Comparison of ENCODE assay signal across 1 fruit fly cellular context in genomic region chrX:16278783-16279182, dm6.
TF ChIP-seq lines count a peak whose summit lies in the region.

No protein-coding gene starts in this region.

TF ChIP-seq in whole organism, embryonic, 481 proteins besides CTCF, POLR2A, EP300 and RAD21 (continued from another document):
- no peak for TF ChIP-seq Hr39 (optimal IDR thresholded peaks at IDR 0.05; lab: Kevin White, UChicago)
- peak; percentile 57 for TF ChIP-seq CG6654 (GFP tag; optimal IDR thresholded peaks at IDR 0.05; lab: Kevin White, UChicago)
- TF ChIP-seq hbn (GFP tag; IDR thresholded peaks at IDR 0.05; lab: Robert Waterston, UW; ENCODE audit: partially characterized antibody) = no peak
- peak; percentile 75 for TF ChIP-seq nmo (GFP tag; optimal IDR thresholded peaks at IDR 0.05; lab: Kevin White, UChicago)
- no peak for TF ChIP-seq sd (tag; optimal IDR thresholded peaks at IDR 0.05; lab: Kevin White, UChicago)
- TF ChIP-seq bigmax (GFP tag; optimal IDR thresholded peaks at IDR 0.05; lab: Kevin White, UChicago) = peak; percentile 34
- peak; percentile 84 for TF ChIP-seq grau (tag; optimal IDR thresholded peaks at IDR 0.05; lab: Kevin White, UChicago)
- no peak for TF ChIP-seq psq (GFP tag; optimal IDR thresholded peaks at IDR 0.05; lab: Kevin White, UChicago)
- peak; percentile 82 for TF ChIP-seq CG34422 (GFP tag; IDR thresholded peaks at IDR 0.05; lab: Robert Waterston, UW)
- peak; percentile 67 for TF ChIP-seq Ptx1 (GFP tag; IDR thresholded peaks at IDR 0.05; lab: Robert Waterston, UW)
- TF ChIP-seq chm (GFP tag; IDR thresholded peaks at IDR 0.05; lab: Robert Waterston, UW) = peak; percentile 93
- TF ChIP-seq ab (GFP tag; optimal IDR thresholded peaks at IDR 0.05; lab: Kevin White, UChicago) = no peak
- no peak for TF ChIP-seq Opbp (GFP tag; IDR thresholded peaks at IDR 0.05; lab: Robert Waterston, UW; ENCODE audit: partially characterized antibody)
- peak; percentile 87 for TF ChIP-seq CG12219 (GFP tag; optimal IDR thresholded peaks at IDR 0.05; lab: Kevin White, UChicago)
- TF ChIP-seq CG15514 (GFP tag; optimal IDR thresholded peaks at IDR 0.05; lab: Kevin White, UChicago) = peak; percentile 64
- TF ChIP-seq yki (optimal IDR thresholded peaks at IDR 0.05; lab: Kevin White, UChicago) = no peak
- no peak for TF ChIP-seq vfl (GFP tag; optimal IDR thresholded peaks at IDR 0.05; lab: Kevin White, UChicago)
- TF ChIP-seq sens-2 (GFP tag; IDR thresholded peaks at IDR 0.05; lab: Robert Waterston, UW) = peak; percentile 85
- TF ChIP-seq Sry-β (GFP tag; optimal IDR thresholded peaks at IDR 0.05; lab: Kevin White, UChicago) = peak; percentile 32
- peak; percentile 83 for TF ChIP-seq ken (GFP tag; IDR thresholded peaks at IDR 0.05; lab: Robert Waterston, UW)
- TF ChIP-seq phol (tag; optimal IDR thresholded peaks at IDR 0.05; lab: Kevin White, UChicago) = peak; percentile 85
- no peak for TF ChIP-seq Myb (GFP tag; optimal IDR thresholded peaks at IDR 0.05; lab: Kevin White, UChicago)
- peak; percentile 87 for TF ChIP-seq CG11723 (GFP tag; optimal IDR thresholded peaks at IDR 0.05; lab: Kevin White, UChicago)
- TF ChIP-seq CG4328 (GFP tag; optimal IDR thresholded peaks at IDR 0.05; lab: Kevin White, UChicago) = peak; percentile 91
- peak; percentile 39 for TF ChIP-seq CG12942 (GFP tag; optimal IDR thresholded peaks at IDR 0.05; lab: Kevin White, UChicago)
- no peak for TF ChIP-seq CG15073 (GFP tag; optimal IDR thresholded peaks at IDR 0.05; lab: Kevin White, UChicago)
- peak; percentile 51 for TF ChIP-seq TFAM (GFP tag; optimal IDR thresholded peaks at IDR 0.05; lab: Kevin White, UChicago)
- peak; percentile 16 for TF ChIP-seq pum (GFP tag; optimal IDR thresholded peaks at IDR 0.05; lab: Kevin White, UChicago)
- TF ChIP-seq H2.0 (GFP tag; IDR thresholded peaks at IDR 0.05; lab: Robert Waterston, UW) = peak; percentile 73
- TF ChIP-seq HLH3B (GFP tag; IDR thresholded peaks at IDR 0.05; lab: Robert Waterston, UW) = peak; percentile 85
- no peak for TF ChIP-seq cad (GFP tag; optimal IDR thresholded peaks at IDR 0.05; lab: Kevin White, UChicago)
- no peak for TF ChIP-seq CG1792 (GFP tag; optimal IDR thresholded peaks at IDR 0.05; lab: Kevin White, UChicago)
- peak; percentile 66 for TF ChIP-seq Mrtf (GFP tag; IDR thresholded peaks at IDR 0.05; lab: Robert Waterston, UW)
- peak; percentile 82 for TF ChIP-seq salm (tag; optimal IDR thresholded peaks at IDR 0.05; lab: Kevin White, UChicago)
- TF ChIP-seq Dbx (GFP tag; IDR thresholded peaks at IDR 0.05; lab: Robert Waterston, UW) = peak; percentile 53; the same call in 1 of the 3 replicates
- peak; percentile 70 for TF ChIP-seq CG14014 (GFP tag; IDR thresholded peaks at IDR 0.05; lab: Robert Waterston, UW)
- TF ChIP-seq sens (GFP tag; lab: Kevin White, UChicago) = peak; percentile 87
